Fruit fly (Drosophila melanogaster): ENCODE results near the gene Bro.

The Bro gene

DNA sequence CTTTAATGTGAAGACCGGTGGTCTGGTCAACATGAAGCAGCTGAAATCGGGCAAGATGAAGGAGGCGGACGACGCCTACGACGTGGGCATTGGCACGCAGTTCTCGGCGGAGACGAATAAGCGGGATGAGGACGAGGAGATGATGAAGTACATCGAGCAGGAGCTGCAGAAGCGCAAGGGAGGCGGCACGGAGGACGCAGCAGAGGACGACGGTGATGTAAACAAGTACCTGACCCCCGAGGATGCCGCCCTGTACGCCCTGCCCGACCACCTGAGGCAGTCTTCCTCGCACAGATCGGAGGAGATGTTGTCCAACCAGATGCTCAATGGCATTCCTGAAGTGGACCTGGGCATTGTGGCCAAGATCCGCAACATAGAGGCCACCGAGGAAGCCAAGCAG is 17.9 kb downstream of the Bro start:
- TF ChIP-seq psq (optimal IDR thresholded peaks at IDR 0.05) = no peak
- TF ChIP-seq Sin3A (optimal IDR thresholded peaks at IDR 0.05) = no peak
- no peak for TF ChIP-seq h (optimal IDR thresholded peaks at IDR 0.05)
- TF ChIP-seq ttk (optimal IDR thresholded peaks at IDR 0.05) = no peak
- no peak for TF ChIP-seq insv (optimal IDR thresholded peaks at IDR 0.05)
- TF ChIP-seq Myc (optimal IDR thresholded peaks at IDR 0.05) = no peak

DNA sequence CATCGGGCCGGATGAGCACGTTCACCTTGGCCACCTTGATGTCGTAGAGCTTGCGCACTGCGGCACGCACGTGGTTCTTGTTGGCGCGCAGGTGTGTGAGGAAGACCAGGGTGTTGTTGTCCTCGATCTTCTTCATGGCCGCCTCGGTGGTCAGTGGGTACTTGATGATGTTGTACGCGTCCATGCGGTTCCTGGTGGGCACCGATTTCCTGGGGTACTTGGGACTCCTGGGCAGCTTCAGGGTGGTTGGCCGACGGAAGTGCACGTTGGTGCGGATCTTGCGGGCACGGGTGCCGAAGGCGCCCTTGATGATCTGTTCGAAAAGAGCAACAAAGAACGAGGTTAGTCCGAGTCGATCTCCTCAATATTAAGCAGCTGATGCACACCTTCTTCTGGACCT is 19.8 kb downstream of the Bro start:
- TF ChIP-seq ttk (optimal IDR thresholded peaks at IDR 0.05) (peak; percentile 94), insv (optimal IDR thresholded peaks at IDR 0.05) (no peak), psq (optimal IDR thresholded peaks at IDR 0.05) (no peak), h (optimal IDR thresholded peaks at IDR 0.05) (no peak)

DNA sequence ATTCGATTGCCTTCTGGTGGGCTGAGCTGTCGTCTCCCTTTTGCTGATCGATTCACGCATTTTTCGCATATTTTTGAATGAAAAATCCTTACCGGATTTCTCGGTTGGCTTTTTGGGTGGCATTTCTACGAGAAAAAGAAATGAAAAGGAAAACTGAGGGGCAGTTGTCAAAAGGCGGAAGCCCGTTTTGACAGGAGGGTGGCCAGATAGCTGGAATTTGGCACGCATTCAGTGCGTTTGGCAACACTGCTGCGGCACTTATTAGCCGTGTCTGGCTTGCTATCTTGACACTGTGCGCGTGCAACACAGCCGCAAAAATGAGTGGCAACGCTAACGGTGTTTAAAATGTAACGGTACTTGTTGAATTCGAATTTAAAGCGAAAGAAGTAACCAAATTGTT is 20.8 kb downstream of the Bro start, which contains the start of gene RpL23A:
Gene RpL23A (minus strand): TSS at position 151 of the 400 bp plus-strand sequence.
- no peak for TF ChIP-seq Sin3A (optimal IDR thresholded peaks at IDR 0.05)
- TF ChIP-seq insv (optimal IDR thresholded peaks at IDR 0.05) = no peak
- TF ChIP-seq ttk (optimal IDR thresholded peaks at IDR 0.05) = no peak
- TF ChIP-seq Myc (optimal IDR thresholded peaks at IDR 0.05) = no peak
- no peak for TF ChIP-seq h (optimal IDR thresholded peaks at IDR 0.05)
- TF ChIP-seq psq (optimal IDR thresholded peaks at IDR 0.05) = no peak

DNA sequence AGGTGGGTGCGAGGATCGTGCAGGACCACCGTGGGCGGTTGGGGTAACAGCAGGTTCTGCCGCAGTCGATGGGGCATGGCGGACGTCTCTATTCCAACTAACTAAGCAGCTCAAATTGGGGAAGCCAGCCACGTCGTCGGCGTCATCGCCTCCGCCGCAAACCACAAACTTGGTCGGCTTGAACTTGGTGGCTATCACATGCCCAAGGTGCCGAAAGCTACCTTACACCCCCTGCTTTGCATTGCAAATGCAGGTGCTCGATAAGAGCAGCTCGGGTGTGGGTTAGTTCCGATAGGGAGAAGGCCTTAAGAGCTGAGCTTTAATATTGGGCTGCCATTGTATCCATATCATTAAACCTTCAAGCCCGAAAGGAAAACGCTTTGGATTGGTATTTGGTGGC is 22.3 kb downstream of the Bro start, which contains the start of gene RabX5:
Gene RabX5 (minus strand): TSS at position 101 of the 400 bp plus-strand sequence.
- no peak for TF ChIP-seq psq (optimal IDR thresholded peaks at IDR 0.05)
- TF ChIP-seq ttk (optimal IDR thresholded peaks at IDR 0.05) = no peak
- TF ChIP-seq insv (optimal IDR thresholded peaks at IDR 0.05) = no peak
- no peak for TF ChIP-seq Sin3A (optimal IDR thresholded peaks at IDR 0.05)
- no peak for TF ChIP-seq h (optimal IDR thresholded peaks at IDR 0.05)
- no peak for TF ChIP-seq Myc (optimal IDR thresholded peaks at IDR 0.05)

DNA sequence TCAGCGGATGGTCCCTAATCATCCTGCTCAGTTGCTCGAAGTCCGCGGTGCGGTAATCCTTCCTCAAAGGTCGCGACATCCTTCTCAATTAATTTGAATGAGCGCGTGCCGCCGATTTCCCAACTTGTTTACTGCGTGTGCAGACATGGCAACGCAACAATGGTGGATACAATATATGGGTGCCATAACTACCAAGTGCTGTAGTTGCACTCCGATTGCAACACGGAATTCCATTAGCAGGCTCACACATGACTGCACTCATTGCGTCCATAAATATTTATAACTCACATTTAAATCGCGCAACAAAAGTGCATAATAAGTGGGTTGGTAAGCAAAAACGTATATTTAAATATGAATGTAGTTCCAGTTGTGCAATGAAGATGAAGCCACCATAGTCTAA is 25.0 kb downstream of the Bro start, which contains the start of gene CG13930:
Gene CG13930 (minus strand): TSS at position 101 of the 400 bp plus-strand sequence.
- no peak for TF ChIP-seq h (optimal IDR thresholded peaks at IDR 0.05)
- TF ChIP-seq Myc (optimal IDR thresholded peaks at IDR 0.05) = no peak
- TF ChIP-seq ttk (optimal IDR thresholded peaks at IDR 0.05) = no peak
- no peak for TF ChIP-seq Sin3A (optimal IDR thresholded peaks at IDR 0.05)
- no peak for TF ChIP-seq insv (optimal IDR thresholded peaks at IDR 0.05)
- TF ChIP-seq psq (optimal IDR thresholded peaks at IDR 0.05) = no peak

DNA sequence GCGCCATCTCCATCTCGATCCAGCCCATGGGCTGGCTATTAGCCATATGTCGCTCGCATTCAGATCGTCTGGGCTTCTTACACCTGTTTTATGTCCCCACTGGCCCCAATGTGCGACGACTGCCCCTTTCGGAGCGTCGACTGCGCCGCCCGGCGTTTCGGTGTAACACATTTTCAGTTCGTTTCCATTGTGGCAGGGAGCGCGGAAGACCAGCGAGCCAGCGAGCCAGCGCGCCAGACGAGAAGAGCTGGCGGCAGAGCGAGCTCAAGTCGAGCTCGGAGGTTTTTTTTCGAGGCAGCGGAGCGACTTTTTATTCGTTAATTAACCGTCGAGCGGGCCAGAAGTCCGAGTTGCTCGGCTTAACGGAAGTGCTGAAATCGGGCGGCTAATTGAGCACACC is 26.7 kb downstream of the Bro start, which contains the start of gene CG7991:
Gene CG7991 (plus strand): TSS at position 329 of the 400 bp plus-strand sequence.
- TF ChIP-seq Sin3A (optimal IDR thresholded peaks at IDR 0.05) = no peak
- TF ChIP-seq ttk (optimal IDR thresholded peaks at IDR 0.05) = no peak
- TF ChIP-seq Myc (optimal IDR thresholded peaks at IDR 0.05) = no peak

DNA sequence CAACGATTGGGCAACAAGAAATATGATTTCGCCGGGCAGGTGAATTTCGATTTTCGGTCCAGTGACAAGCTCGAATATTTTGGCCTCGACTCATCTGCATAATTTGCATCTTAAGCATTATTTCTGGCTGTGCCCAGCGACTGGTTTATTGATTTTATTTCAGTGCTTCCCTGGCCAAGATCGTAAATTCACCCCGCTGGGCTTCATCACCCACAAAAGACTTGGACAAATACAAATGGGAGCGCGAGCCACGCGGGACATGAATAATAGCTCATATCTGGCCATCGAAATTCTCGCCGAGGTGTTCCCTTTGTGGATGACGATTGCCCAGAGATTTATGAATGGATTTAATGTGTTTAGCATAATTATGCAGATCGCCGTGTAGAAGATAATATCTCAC is 27.6 kb downstream of the Bro start:
- TF ChIP-seq Sin3A (optimal IDR thresholded peaks at IDR 0.05) (no peak), psq (optimal IDR thresholded peaks at IDR 0.05) (no peak), ttk (optimal IDR thresholded peaks at IDR 0.05) (no peak), insv (optimal IDR thresholded peaks at IDR 0.05) (no peak), Myc (optimal IDR thresholded peaks at IDR 0.05) (no peak), h (optimal IDR thresholded peaks at IDR 0.05) (no peak)

DNA sequence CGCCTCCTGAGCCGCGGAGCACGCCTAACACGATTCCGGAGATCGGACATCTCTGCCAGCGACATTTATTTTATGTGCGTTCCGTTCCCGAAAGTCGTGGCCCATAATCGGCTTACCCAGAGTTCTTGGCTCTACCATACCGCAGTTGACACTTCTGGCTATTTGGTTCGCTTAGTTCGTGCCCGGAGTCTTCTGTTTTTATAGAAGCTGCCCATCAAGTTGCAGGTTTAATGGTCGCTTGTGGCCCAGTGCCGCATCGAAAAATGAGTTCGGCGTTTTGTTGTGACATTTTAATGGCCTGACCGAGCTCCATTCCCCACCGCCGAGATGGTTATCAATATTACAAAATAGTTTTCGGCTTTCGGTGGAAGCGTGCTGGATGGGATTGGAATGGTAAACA is 28.6 kb downstream of the Bro start:
- no peak for TF ChIP-seq Sin3A (optimal IDR thresholded peaks at IDR 0.05)

DNA sequence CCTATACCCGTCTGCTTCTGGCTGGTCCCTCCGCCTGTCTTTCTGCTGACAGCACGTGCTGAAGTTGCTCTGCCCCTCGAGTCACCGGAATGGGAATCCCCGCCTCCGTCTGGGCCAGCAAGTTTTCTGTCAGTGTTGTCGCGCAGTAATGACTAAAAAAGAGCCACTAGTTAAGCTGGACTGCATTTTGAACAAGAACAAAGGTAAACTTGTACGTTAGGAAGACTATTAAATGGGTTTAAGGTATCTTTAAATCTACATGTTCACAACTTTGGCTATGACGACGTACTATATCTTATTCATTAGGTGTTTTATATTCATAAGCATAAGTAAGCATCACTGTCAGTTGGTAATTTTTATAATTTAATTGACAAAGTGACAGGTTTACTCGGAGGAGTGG is 31.7 kb downstream of the Bro start:
- TF ChIP-seq ttk (optimal IDR thresholded peaks at IDR 0.05) (no peak), psq (optimal IDR thresholded peaks at IDR 0.05) (no peak), h (optimal IDR thresholded peaks at IDR 0.05) (no peak), insv (optimal IDR thresholded peaks at IDR 0.05) (no peak), Myc (optimal IDR thresholded peaks at IDR 0.05) (no peak), Sin3A (optimal IDR thresholded peaks at IDR 0.05) (no peak)

DNA sequence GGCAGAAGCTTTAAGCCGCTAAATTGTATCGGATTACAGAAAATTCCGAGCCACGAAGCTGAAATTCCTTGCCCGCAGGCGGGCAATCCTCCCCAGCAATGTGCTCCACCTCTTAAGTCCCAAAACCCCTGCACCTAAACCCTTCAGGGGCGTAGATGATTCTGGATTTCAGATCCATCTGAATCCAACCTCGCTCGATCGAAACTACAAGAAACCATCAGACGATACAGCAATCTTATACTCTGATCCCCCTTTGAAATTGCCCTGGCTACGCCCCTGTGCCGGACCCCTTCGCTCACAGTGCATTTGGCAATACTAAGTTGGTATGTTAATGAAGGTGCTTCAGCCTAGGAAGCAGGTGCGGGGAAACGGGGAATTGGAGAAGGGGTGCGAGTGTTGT is 35.4 kb downstream of the Bro start:
- TF ChIP-seq Sin3A (optimal IDR thresholded peaks at IDR 0.05) (no peak), h (optimal IDR thresholded peaks at IDR 0.05) (no peak), ttk (optimal IDR thresholded peaks at IDR 0.05) (no peak), insv (optimal IDR thresholded peaks at IDR 0.05) (no peak), Myc (optimal IDR thresholded peaks at IDR 0.05) (no peak), psq (optimal IDR thresholded peaks at IDR 0.05) (no peak)

DNA sequence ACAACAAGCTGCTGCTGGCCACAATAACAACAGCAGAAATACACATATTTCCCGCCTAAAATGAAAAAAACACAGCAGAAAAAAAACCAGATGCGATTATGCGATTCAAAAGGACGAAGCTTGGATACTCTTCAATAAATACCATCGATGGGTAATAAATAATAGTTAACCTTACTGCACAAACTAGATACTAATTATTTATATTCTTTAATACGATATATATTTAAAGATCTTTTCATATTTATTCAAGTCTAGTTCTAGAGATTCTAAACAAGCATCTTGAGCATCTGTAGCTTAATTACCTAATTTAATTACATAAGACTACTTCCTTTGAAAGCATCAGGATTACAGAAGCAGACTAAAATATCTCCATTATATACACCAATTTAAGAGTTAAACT is 40.5 kb downstream of the Bro start:
- TF ChIP-seq Sin3A (optimal IDR thresholded peaks at IDR 0.05) (no peak), ttk (optimal IDR thresholded peaks at IDR 0.05) (no peak), psq (optimal IDR thresholded peaks at IDR 0.05) (no peak), Myc (optimal IDR thresholded peaks at IDR 0.05) (no peak), h (optimal IDR thresholded peaks at IDR 0.05) (no peak), insv (optimal IDR thresholded peaks at IDR 0.05) (no peak)

DNA sequence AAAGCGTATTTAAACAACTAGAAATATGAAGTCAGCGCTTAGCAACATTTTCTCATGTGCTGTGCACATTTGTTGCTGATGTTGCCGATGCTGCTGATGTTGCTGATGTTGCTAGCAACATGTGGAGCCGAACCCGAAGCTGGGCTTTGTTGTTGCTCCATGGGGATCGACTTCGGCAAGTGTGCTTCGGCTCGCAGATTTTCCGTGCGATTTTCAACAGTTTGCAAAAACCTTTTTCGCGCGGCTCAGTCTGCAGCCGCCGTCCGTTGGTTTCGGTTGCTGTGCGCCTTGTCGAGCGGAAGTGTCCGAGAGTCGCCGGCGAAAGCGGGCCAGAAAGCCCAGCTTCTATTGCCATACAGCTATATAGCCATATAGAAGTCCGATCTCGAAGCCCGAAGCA is 40.9 kb downstream of the Bro start:
- TF ChIP-seq Myc (optimal IDR thresholded peaks at IDR 0.05) (no peak), ttk (optimal IDR thresholded peaks at IDR 0.05) (no peak), psq (optimal IDR thresholded peaks at IDR 0.05) (no peak), Sin3A (optimal IDR thresholded peaks at IDR 0.05) (no peak), h (optimal IDR thresholded peaks at IDR 0.05) (no peak)

DNA sequence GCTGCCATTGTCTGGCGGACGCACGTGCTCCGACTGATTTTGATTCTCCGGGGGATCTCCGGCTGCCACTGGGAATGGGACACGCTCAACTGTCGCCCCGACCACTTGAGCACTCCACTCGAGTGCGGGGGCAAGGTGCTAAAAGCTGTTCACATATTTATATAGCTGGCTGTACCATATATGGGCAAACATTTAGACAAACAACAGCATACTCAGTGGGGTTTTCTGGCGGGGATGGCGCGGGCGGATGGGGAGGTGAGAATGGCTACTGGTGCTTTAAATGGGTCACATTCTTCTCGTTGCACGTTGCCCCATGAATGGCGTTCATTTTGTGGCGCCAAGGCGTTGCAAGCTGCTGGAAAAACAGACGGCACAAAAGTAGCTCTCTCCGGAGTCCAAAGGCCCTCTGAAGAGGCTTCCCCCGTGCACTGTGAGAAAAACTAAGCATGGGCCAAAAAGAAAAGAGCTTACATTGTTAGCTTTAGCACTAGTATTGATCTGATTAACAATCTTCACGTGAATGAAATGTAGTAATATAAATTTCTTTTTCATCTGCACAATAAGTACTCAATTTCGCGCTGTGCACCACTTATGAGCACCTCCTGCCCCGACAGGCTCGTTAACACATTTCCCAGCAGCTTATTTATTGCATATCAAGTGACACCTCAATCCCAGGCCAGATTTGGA is 43.2 kb downstream of the Bro start:
- TF ChIP-seq h (optimal IDR thresholded peaks at IDR 0.05) (no peak), Myc (optimal IDR thresholded peaks at IDR 0.05) (no peak), Sin3A (optimal IDR thresholded peaks at IDR 0.05) (no peak), psq (optimal IDR thresholded peaks at IDR 0.05) (no peak), ttk (optimal IDR thresholded peaks at IDR 0.05) (no peak), insv (optimal IDR thresholded peaks at IDR 0.05) (no peak)
